Worm (Caenorhabditis elegans) whole organism, L1 larva: ENCODE data around the gene best-12.

Experiments used
- C16A3.4 ChIP-seq: fragments of 150-350 bp; optimal IDR thresholded peaks from 2 replicates; lab custom pipeline; 2014; ENCODE audit warnings: missing biosample characterization, missing genetic modification characterization
- C34B4.2 ChIP-seq: sonication (generic microtip); optimal IDR thresholded peaks from 2 replicates; lab custom pipeline; 2017; ENCODE audit warnings: mild to moderate bottlenecking, missing genetic modification characterization, missing compliant biosample characterization
- Y116A8C.19 ChIP-seq: sonication (generic microtip); optimal IDR thresholded peaks from 2 replicates; lab custom pipeline; 2016; ENCODE audit warnings: missing compliant biosample characterization, missing genetic modification characterization, borderline replicate concordance
- ceh-8 ChIP-seq: fragments of 200-800 bp; sonication (Bioruptor generic); optimal IDR thresholded peaks from 2 replicates; lab custom pipeline; 2018; ENCODE audit warnings: mild to moderate bottlenecking, missing genetic modification characterization, moderate library complexity, missing compliant biosample characterization
- ceh-82 ChIP-seq, 3 experiments: fragments of 150-350 bp in 1 of 3; sonication (generic microtip) in 2 of 3; optimal IDR thresholded peaks; 2 replicates each; lab custom pipeline; 2014 to 2017; ENCODE audit warnings: missing biosample characterization in 3 of 3, missing genetic modification characterization in 3 of 3
- ceh-88 ChIP-seq: fragments of 200-800 bp; sonication (Bioruptor generic); IDR thresholded peaks from 2 replicates; pipeline ENCODE4 v1.3.6; 2022; ENCODE audit warnings: missing genetic modification characterization, missing compliant biosample characterization
- ceh-90 ChIP-seq: sonication (generic microtip); optimal IDR thresholded peaks from 2 replicates; lab custom pipeline; 2016; ENCODE audit warnings: missing genetic modification characterization, missing compliant biosample characterization
- ces-1 ChIP-seq: fragments of 150-350 bp; optimal IDR thresholded peaks from 2 replicates; lab custom pipeline; 2014; ENCODE audit warnings: missing biosample characterization, missing genetic modification reagents, missing genetic modification characterization
- dpl-1 ChIP-seq, 3 experiments: fragments of 150-350 bp in 2 of 3; sonication (generic microtip) in 1 of 3; optimal IDR thresholded peaks; 2 replicates each; lab custom pipeline; 2014 to 2017; ENCODE audit warnings: missing biosample characterization in 3 of 3, missing genetic modification characterization in 3 of 3, missing genetic modification reagents in 3 of 3
- dsc-1 ChIP-seq: sonication (generic microtip); optimal IDR thresholded peaks from 2 replicates; lab custom pipeline; 2016; ENCODE audit warnings: mild to moderate bottlenecking, missing genetic modification characterization, missing compliant biosample characterization
- efl-1 ChIP-seq, 4 experiments: fragments of 150-350 bp; optimal IDR thresholded peaks in 3 of 4; peaks in 1 of 4; 1 replicate in 1 of 4; 2 replicates in 3 of 4; lab custom pipeline; 2014; ENCODE audit warnings: missing biosample characterization in 2 of 4, missing genetic modification characterization in 2 of 4, missing genetic modification reagents in 2 of 4
- efl-3 ChIP-seq: fragments of 200-800 bp; sonication (Bioruptor generic); optimal IDR thresholded peaks from 2 replicates; lab custom pipeline; 2018; ENCODE audit warnings: mild to moderate bottlenecking, missing genetic modification characterization, missing compliant biosample characterization
- elt-2 ChIP-seq: sonication (generic microtip); optimal IDR thresholded peaks from 2 replicates; lab custom pipeline; 2016; ENCODE audit warnings: missing genetic modification characterization, mild to moderate bottlenecking, inconsistent platforms, missing compliant biosample characterization, missing genetic modification reagents
- fkh-4 ChIP-seq: sonication (generic microtip); optimal IDR thresholded peaks from 2 replicates; lab custom pipeline; 2016; ENCODE audit warnings: missing compliant biosample characterization, missing genetic modification characterization, borderline replicate concordance
- fkh-8 ChIP-seq: sonication (generic microtip); optimal IDR thresholded peaks from 2 replicates; lab custom pipeline; 2016; ENCODE audit warnings: mild to moderate bottlenecking, missing genetic modification characterization, missing compliant biosample characterization
- grh-1 ChIP-seq: fragments of 200-800 bp; sonication (Bioruptor generic); IDR thresholded peaks from 2 replicates; pipeline ENCODE4 v1.3.6; 2022; ENCODE audit warnings: missing genetic modification reagents, missing genetic modification characterization, missing compliant biosample characterization
- irx-1 ChIP-seq: sonication (generic microtip); optimal IDR thresholded peaks from 2 replicates; lab custom pipeline; 2016; ENCODE audit warnings: missing genetic modification characterization, missing compliant biosample characterization
- isw-1 ChIP-seq: fragments of 200-800 bp; sonication (Bioruptor generic); IDR thresholded peaks from 2 replicates; pipeline ENCODE4 v1.3.6; 2022; ENCODE audit warnings: missing genetic modification characterization, missing compliant biosample characterization
- lin-15B ChIP-seq: fragments of 150-350 bp; sonication (generic microtip); optimal IDR thresholded peaks from 3 replicates; lab custom pipeline; 2014; ENCODE audit warnings: missing biosample characterization, missing genetic modification characterization
- lin-35 ChIP-seq, 2 experiments: fragments of 150-350 bp; optimal IDR thresholded peaks; 2 replicates each; lab custom pipeline; 2014; ENCODE audit warnings: missing biosample characterization in 2 of 2, missing genetic modification characterization in 2 of 2, missing genetic modification reagents in 2 of 2
- lir-3 ChIP-seq: sonication (generic microtip); optimal IDR thresholded peaks from 2 replicates; lab custom pipeline; 2016; ENCODE audit warnings: mild to moderate bottlenecking, missing genetic modification characterization, moderate library complexity, missing compliant biosample characterization; ENCODE audit not compliant: poor library complexity
- nhr-20 ChIP-seq: sonication (generic microtip); optimal IDR thresholded peaks from 2 replicates; lab custom pipeline; 2016; ENCODE audit warnings: mild to moderate bottlenecking, missing genetic modification characterization, missing compliant biosample characterization
- nhr-237 ChIP-seq: fragments of 150-350 bp; optimal IDR thresholded peaks from 2 replicates; lab custom pipeline; 2014; ENCODE audit warnings: missing biosample characterization, missing genetic modification characterization
- nhr-47 ChIP-seq: sonication (generic microtip); optimal IDR thresholded peaks from 2 replicates; lab custom pipeline; 2016; ENCODE audit warnings: mild to moderate bottlenecking, missing genetic modification characterization, moderate library complexity, missing compliant biosample characterization
- nhr-71 ChIP-seq: sonication (generic microtip); optimal IDR thresholded peaks from 2 replicates; lab custom pipeline; 2016; ENCODE audit warnings: mild to moderate bottlenecking, missing genetic modification characterization, moderate library complexity, missing compliant biosample characterization
- nhr-77 ChIP-seq: fragments of 150-350 bp; optimal IDR thresholded peaks from 2 replicates; lab custom pipeline; 2014; ENCODE audit warnings: missing biosample characterization, missing genetic modification characterization
- nhr-85 ChIP-seq: sonication (generic microtip); peaks from one replicate; lab custom pipeline; 2016; ENCODE audit warnings: missing genetic modification characterization, inconsistent platforms, missing compliant biosample characterization
- nhr-90 ChIP-seq: sonication (generic microtip); optimal IDR thresholded peaks from 2 replicates; lab custom pipeline; 2016; ENCODE audit warnings: mild to moderate bottlenecking, missing genetic modification characterization, missing compliant biosample characterization; ENCODE audit not compliant: poor library complexity
- pax-3 ChIP-seq: fragments of 200-800 bp; sonication (Bioruptor generic); optimal IDR thresholded peaks from 2 replicates; lab custom pipeline; 2018; ENCODE audit warnings: mild to moderate bottlenecking, missing genetic modification characterization, moderate library complexity, missing compliant biosample characterization
- rnt-1 ChIP-seq: sonication (generic microtip); optimal IDR thresholded peaks from 2 replicates; lab custom pipeline; 2016; ENCODE audit warnings: mild to moderate bottlenecking, missing genetic modification characterization, moderate library complexity, missing compliant biosample characterization
- skn-1 ChIP-seq: fragments of 150-350 bp; optimal IDR thresholded peaks from 2 replicates; lab custom pipeline; 2014; ENCODE audit warnings: missing biosample characterization, missing genetic modification characterization
- snpc-4 ChIP-seq: fragments of 150-350 bp; optimal IDR thresholded peaks from 2 replicates; lab custom pipeline; 2014; ENCODE audit warnings: missing biosample characterization, missing genetic modification characterization
- snu-23 ChIP-seq: sonication (generic microtip); optimal IDR thresholded peaks from 2 replicates; lab custom pipeline; 2016; ENCODE audit warnings: missing genetic modification characterization, missing compliant biosample characterization
- sox-4 ChIP-seq: sonication (generic microtip); optimal IDR thresholded peaks from 2 replicates; lab custom pipeline; 2016; ENCODE audit warnings: missing genetic modification characterization, missing compliant biosample characterization
- sptf-1 ChIP-seq: fragments of 150-350 bp; optimal IDR thresholded peaks from 2 replicates; lab custom pipeline; 2014; ENCODE audit warnings: missing biosample characterization, missing genetic modification characterization
- swsn-7 ChIP-seq: sonication (generic microtip); optimal IDR thresholded peaks from 2 replicates; lab custom pipeline; 2016; ENCODE audit warnings: missing genetic modification characterization, missing compliant biosample characterization
- unc-98 ChIP-seq: fragments of 200-800 bp; sonication (Bioruptor generic); IDR thresholded peaks from 2 replicates; pipeline ENCODE4 v1.3.6; 2022; ENCODE audit warnings: missing genetic modification characterization, missing compliant biosample characterization
- vab-15 ChIP-seq: sonication (generic microtip); optimal IDR thresholded peaks from 2 replicates; lab custom pipeline; 2017; ENCODE audit warnings: missing genotype, mild to moderate bottlenecking, missing genetic modification characterization, missing compliant biosample characterization
- xbp-1 ChIP-seq: sonication (generic microtip); optimal IDR thresholded peaks from 2 replicates; lab custom pipeline; 2016; ENCODE audit warnings: missing genetic modification characterization, missing compliant biosample characterization
- ztf-11 ChIP-seq, 2 experiments: sonication (generic microtip); optimal IDR thresholded peaks; 2 replicates each; lab custom pipeline; 2016 to 2017; ENCODE audit warnings: missing genetic modification characterization in 2 of 2, missing biosample characterization in 1 of 2, missing compliant biosample characterization in 1 of 2

Gene best-12

ce11 chrV:16020042-16020441, 29.2 kb upstream of the best-12 start, which contains the start of gene srx-44:
Gene srx-44, plus strand, starts transcription at chrV:16020342.
- no peak for TF ChIP-seq nhr-77 (tag; lab: Kevin White, UChicago)

ce11 chrV:16022600-16022999, 26.7 kb upstream of the best-12 start:
- TF ChIP-seq nhr-71 (peak; percentile 73), ceh-8 (GFP tag; lab: Kevin White, UChicago) (no peak), ceh-82 (tag; optimal IDR thresholded peaks at IDR 0.05; lab: Kevin White, UChicago) (peak; percentile 15 to 52 (median 36)), fkh-4 (peak; percentile 60), sptf-1 (no peak), rnt-1 (peak; percentile 96), efl-1 (optimal IDR thresholded peaks at IDR 0.05; lab: Kevin White, UChicago) (peak; percentile 92 to 95), efl-1 (GFP tag; optimal IDR thresholded peaks at IDR 0.05 in 1 of 2; lab: Kevin White, UChicago) (peak; percentile 92 to 99), elt-2 (peak; percentile 16), dpl-1 (GFP tag; optimal IDR thresholded peaks at IDR 0.05; lab: Kevin White, UChicago) (peak; percentile 82 to 91 (median 88)), ztf-11 (tag; optimal IDR thresholded peaks at IDR 0.05; lab: Kevin White, UChicago) (peak in 1 of 2 experiments; percentile 82), C16A3.4 (tag; lab: Kevin White, UChicago) (peak; percentile 1), vab-15 (tag; lab: Kevin White, UChicago) (no peak), snu-23 (GFP tag; lab: Kevin White, UChicago) (no peak), nhr-237 (tag; lab: Kevin White, UChicago) (no peak), ceh-90 (peak; percentile 87), fkh-8 (tag; lab: Kevin White, UChicago) (no peak), xbp-1 (tag; lab: Kevin White, UChicago) (peak; percentile 55), ceh-88 (GFP tag; lab: Robert Waterston, UW) (no peak), nhr-85 (tag; lab: Kevin White, UChicago) (peak; percentile 76), lin-35 (GFP tag; optimal IDR thresholded peaks at IDR 0.05; lab: Kevin White, UChicago) (peak; percentile 91 to 95), swsn-7 (peak; percentile 52), dsc-1 (tag; lab: Kevin White, UChicago) (peak; percentile 52), Y116A8C.19 (tag; lab: Kevin White, UChicago) (peak; percentile 30), grh-1 (GFP tag; lab: Robert Waterston, UW) (no peak), snpc-4 (peak; percentile 68), efl-3 (GFP tag; lab: Kevin White, UChicago) (no peak), C34B4.2 (tag; lab: Kevin White, UChicago) (no peak), ces-1 (GFP tag; lab: Kevin White, UChicago) (no peak), unc-98 (GFP tag; lab: Robert Waterston, UW) (peak; percentile 66), skn-1 (tag; lab: Kevin White, UChicago) (peak; percentile 25), nhr-47 (tag; lab: Kevin White, UChicago) (peak; percentile 73), nhr-90 (tag; lab: Kevin White, UChicago) (peak; percentile 75), pax-3 (tag; lab: Kevin White, UChicago) (peak; percentile 40), sox-4 (tag; lab: Kevin White, UChicago) (peak; percentile 51), isw-1 (GFP tag; lab: Robert Waterston, UW) (peak; percentile 49), lin-15B (tag; lab: Kevin White, UChicago) (no peak), nhr-20 (tag; lab: Kevin White, UChicago) (peak; percentile 56), lir-3 (tag; lab: Kevin White, UChicago) (peak; percentile 84), irx-1 (tag; lab: Kevin White, UChicago) (peak; percentile 72)
